Worm (Caenorhabditis elegans) whole organism, early embryonic: ENCODE results near the gene saeg-2.

Experiments used
- B0310.2 ChIP-seq: sonication (generic microtip); optimal IDR thresholded peaks from 2 replicates; lab custom pipeline; 2016; ENCODE audit warnings: mild to moderate bottlenecking, missing genetic modification characterization, missing compliant biosample characterization
- F13C5.2 ChIP-seq: sonication (generic microtip); optimal IDR thresholded peaks from 2 replicates; lab custom pipeline; 2017; ENCODE audit warnings: mild to moderate bottlenecking, missing genetic modification characterization, inconsistent platforms, missing compliant biosample characterization
- aly-1 ChIP-seq: sonication (generic microtip); optimal IDR thresholded peaks from 2 replicates; lab custom pipeline; 2016; ENCODE audit warnings: missing genetic modification characterization, missing compliant biosample characterization
- ama-1 ChIP-seq: fragments of 150-350 bp; optimal IDR thresholded peaks from 2 replicates; lab custom pipeline; 2014
- ceh-13 ChIP-seq: fragments of 200-800 bp; sonication (Bioruptor generic); optimal IDR thresholded peaks from 2 replicates; lab custom pipeline; 2018; ENCODE audit warnings: mild to moderate bottlenecking, missing genetic modification characterization, missing compliant biosample characterization
- ceh-36 ChIP-seq: sonication (generic microtip); optimal IDR thresholded peaks from 2 replicates; lab custom pipeline; 2016; ENCODE audit warnings: missing genetic modification characterization, inconsistent platforms, missing compliant biosample characterization
- ets-7 ChIP-seq: sonication (generic microtip); optimal IDR thresholded peaks from 2 replicates; lab custom pipeline; 2016; ENCODE audit warnings: missing genotype, missing genetic modification characterization, missing compliant biosample characterization
- flt-1 ChIP-seq: fragments of 200-800 bp; sonication (Bioruptor generic); IDR thresholded peaks from 2 replicates; pipeline ENCODE4 v1.3.6; 2022; ENCODE audit warnings: missing genetic modification characterization, missing compliant biosample characterization
- hmbx-1 ChIP-seq: sonication (generic microtip); optimal IDR thresholded peaks from 2 replicates; lab custom pipeline; 2016; ENCODE audit warnings: mild to moderate bottlenecking, missing genetic modification characterization, missing compliant biosample characterization
- hmg-4 ChIP-seq: fragments of 200-800 bp; sonication (Bioruptor generic); optimal IDR thresholded peaks from 2 replicates; lab custom pipeline; 2018; ENCODE audit warnings: mild to moderate bottlenecking, missing genetic modification characterization, missing compliant biosample characterization
- hnd-1 ChIP-seq: sonication (generic microtip); optimal IDR thresholded peaks from 2 replicates; lab custom pipeline; 2016; ENCODE audit warnings: missing genetic modification characterization, missing compliant biosample characterization
- pes-1 ChIP-seq: fragments of 200-800 bp; sonication (Bioruptor generic); IDR thresholded peaks from 2 replicates; pipeline ENCODE4 v1.3.6; 2022; ENCODE audit warnings: missing genetic modification reagents, missing genetic modification characterization, missing compliant biosample characterization
- scrt-1 ChIP-seq: fragments of 200-800 bp; sonication (Bioruptor generic); IDR thresholded peaks from 2 replicates; pipeline ENCODE4 v1.3.6; 2022; ENCODE audit warnings: missing genetic modification characterization, missing compliant biosample characterization
- sea-1 ChIP-seq: fragments of 200-800 bp; sonication (Bioruptor generic); conservative IDR thresholded peaks from 2 replicates; pipeline ENCODE4 v1.3.6; 2022; ENCODE audit warnings: missing genetic modification characterization, missing compliant biosample characterization
- tbx-11 ChIP-seq: fragments of 200-800 bp; sonication (Bioruptor generic); IDR thresholded peaks from 2 replicates; pipeline ENCODE4 v1.3.6; 2022; ENCODE audit warnings: missing genetic modification characterization, missing compliant biosample characterization
- tbx-37 ChIP-seq: fragments of 200-800 bp; sonication (Bioruptor generic); conservative IDR thresholded peaks from 2 replicates; pipeline ENCODE4 v1.3.6; 2022; ENCODE audit warnings: missing genetic modification reagents, missing genetic modification characterization, missing compliant biosample characterization
- tra-4 ChIP-seq: sonication (generic microtip); optimal IDR thresholded peaks from 2 replicates; lab custom pipeline; 2017; ENCODE audit warnings: missing genetic modification characterization, missing compliant biosample characterization

saeg-2 gene

ce11 chrIII:9254988-9255387, 14.8 kb downstream of the saeg-2 start:
- TF ChIP-seq ama-1 (lab: Kevin White, UChicago): no peak
- no peak for TF ChIP-seq ceh-13 (GFP tag; lab: Kevin White, UChicago)
- no peak for TF ChIP-seq pes-1
- no peak for TF ChIP-seq aly-1 (tag; lab: Kevin White, UChicago)
- no peak for TF ChIP-seq tbx-11 (GFP tag; lab: Robert Waterston, UW)
- no peak for TF ChIP-seq hmbx-1 (tag; lab: Kevin White, UChicago)
- no peak for TF ChIP-seq ets-7 (tag; lab: Kevin White, UChicago)
- TF ChIP-seq sea-1 (GFP tag; lab: Robert Waterston, UW): no peak
- TF ChIP-seq scrt-1: no peak
- no peak for TF ChIP-seq F13C5.2 (tag; lab: Kevin White, UChicago)
- no peak for TF ChIP-seq tbx-37
- TF ChIP-seq hnd-1: no peak
- no peak for TF ChIP-seq flt-1 (GFP tag; lab: Robert Waterston, UW)
- no peak for TF ChIP-seq tra-4 (tag; lab: Kevin White, UChicago)
- no peak for TF ChIP-seq hmg-4
- no peak for TF ChIP-seq ceh-36 (tag; lab: Kevin White, UChicago)
- no peak for TF ChIP-seq B0310.2 (tag; lab: Kevin White, UChicago)

- TF ChIP-seq ama-1 (lab: Kevin White, UChicago): no peak
- TF ChIP-seq ets-7 (tag; lab: Kevin White, UChicago): no peak
- TF ChIP-seq hmbx-1 (tag; lab: Kevin White, UChicago): no peak
- no peak for TF ChIP-seq tbx-37
- TF ChIP-seq hnd-1: no peak
- no peak for TF ChIP-seq tbx-11 (GFP tag; lab: Robert Waterston, UW)
- no peak for TF ChIP-seq pes-1
- TF ChIP-seq hmg-4: no peak
- TF ChIP-seq F13C5.2 (tag; lab: Kevin White, UChicago): no peak
- no peak for TF ChIP-seq tra-4 (tag; lab: Kevin White, UChicago)
- TF ChIP-seq sea-1 (GFP tag; lab: Robert Waterston, UW): no peak
- no peak for TF ChIP-seq flt-1 (GFP tag; lab: Robert Waterston, UW)
Measured at ce11 chrIII:9255801-9256200, 15.6 kb downstream of the saeg-2 start.

DNA sequence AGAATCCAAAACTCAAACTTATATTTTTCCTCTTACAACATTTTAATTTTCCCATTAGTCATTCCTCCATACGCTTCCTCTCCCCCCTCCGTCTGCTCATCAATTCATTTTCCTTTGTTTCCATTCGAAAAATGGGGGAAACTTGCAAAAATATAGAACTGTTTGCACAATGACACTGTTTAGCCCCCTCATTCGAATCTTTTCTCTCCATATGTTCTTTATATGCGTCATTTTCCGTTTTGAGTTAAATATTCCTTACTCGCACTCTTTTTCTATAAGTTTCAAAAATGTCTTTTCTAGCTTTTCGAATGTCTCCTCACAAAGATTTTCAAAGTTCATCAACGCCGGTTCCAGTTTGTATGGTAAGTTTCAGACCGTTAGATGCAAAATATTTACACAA, 16.8 kb downstream of the saeg-2 start, which contains the start of gene M01A8.1:
M01A8.1 (plus strand) TSS at position 301 of the 400 bp plus-strand sequence.
- TF ChIP-seq flt-1 (GFP tag; lab: Robert Waterston, UW) (no peak), ets-7 (tag; lab: Kevin White, UChicago) (no peak), ceh-13 (GFP tag; lab: Kevin White, UChicago) (no peak), tbx-11 (GFP tag; lab: Robert Waterston, UW) (no peak), ama-1 (lab: Kevin White, UChicago) (no peak), hnd-1 (no peak), ceh-36 (tag; lab: Kevin White, UChicago) (no peak), F13C5.2 (tag; lab: Kevin White, UChicago) (no peak), pes-1 (no peak), tbx-37 (no peak), tra-4 (tag; lab: Kevin White, UChicago) (no peak), scrt-1 (no peak), aly-1 (tag; lab: Kevin White, UChicago) (no peak), hmg-4 (no peak), sea-1 (GFP tag; lab: Robert Waterston, UW) (no peak)

- TF ChIP-seq scrt-1: no peak
- no peak for TF ChIP-seq tra-4 (tag; lab: Kevin White, UChicago)
Measured at ce11 chrIII:9258510-9258909, 18.3 kb downstream of the saeg-2 start.

DNA sequence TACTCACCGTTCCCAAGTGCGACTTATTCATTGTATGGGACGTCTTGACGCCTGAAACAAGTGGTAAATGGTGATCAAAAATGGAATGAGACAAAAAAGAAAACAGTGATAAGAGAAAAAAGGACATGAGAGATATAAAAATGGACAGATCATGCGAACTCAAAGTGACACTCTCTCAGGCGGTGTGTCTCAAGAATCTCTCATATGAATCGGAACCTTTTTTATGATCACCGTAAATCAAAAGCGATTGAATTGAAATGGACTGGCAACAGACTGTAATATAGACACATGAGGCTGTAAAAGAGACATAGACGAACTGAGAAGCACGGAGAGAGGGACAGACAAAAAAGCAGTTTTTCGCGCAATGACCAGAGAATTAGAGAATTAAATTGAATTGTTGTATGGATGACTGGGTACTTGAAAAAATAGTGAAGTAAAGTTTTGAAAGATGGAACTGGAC, 28.9 kb downstream of the saeg-2 start, which contains the start of gene clip-1:
clip-1 (minus strand) TSS at position 51 of the 460 bp plus-strand sequence.
- TF ChIP-seq tbx-11 (GFP tag; lab: Robert Waterston, UW) (no peak), sea-1 (GFP tag; lab: Robert Waterston, UW) (no peak), tbx-37 (no peak), hmbx-1 (tag; lab: Kevin White, UChicago) (no peak), ama-1 (lab: Kevin White, UChicago) (no peak), ets-7 (tag; lab: Kevin White, UChicago) (no peak), hnd-1 (no peak), hmg-4 (no peak), B0310.2 (tag; lab: Kevin White, UChicago) (no peak), ceh-36 (tag; lab: Kevin White, UChicago) (no peak), pes-1 (no peak), ceh-13 (GFP tag; lab: Kevin White, UChicago) (no peak), aly-1 (tag; lab: Kevin White, UChicago) (no peak), flt-1 (GFP tag; lab: Robert Waterston, UW) (no peak)

DNA sequence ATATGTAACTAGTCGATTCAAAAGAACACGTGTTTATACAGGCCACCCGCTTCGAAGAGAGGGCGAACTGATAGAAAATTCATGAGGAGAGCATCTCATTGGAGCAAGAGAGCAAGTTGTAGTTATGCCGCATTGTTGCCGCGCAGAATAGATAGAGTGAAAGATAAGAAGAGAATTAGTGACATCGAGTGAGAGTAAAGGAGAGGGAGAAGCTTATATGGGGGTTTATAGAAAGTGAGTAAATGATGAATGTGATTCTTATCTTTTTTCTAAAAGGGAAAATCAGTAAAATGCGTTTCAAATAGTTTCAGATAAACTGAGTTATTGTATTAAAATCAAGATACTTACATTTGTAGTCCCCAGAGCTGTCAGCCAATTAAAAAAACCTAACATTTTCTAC, 30.0 kb downstream of the saeg-2 start:
- TF ChIP-seq hmg-4 (no peak), F13C5.2 (tag; lab: Kevin White, UChicago) (no peak), ets-7 (tag; lab: Kevin White, UChicago) (no peak), ama-1 (lab: Kevin White, UChicago) (no peak), pes-1 (no peak), ceh-36 (tag; lab: Kevin White, UChicago) (no peak), ceh-13 (GFP tag; lab: Kevin White, UChicago) (no peak), scrt-1 (no peak), aly-1 (tag; lab: Kevin White, UChicago) (no peak), B0310.2 (tag; lab: Kevin White, UChicago) (no peak), hmbx-1 (tag; lab: Kevin White, UChicago) (no peak), tbx-37 (no peak), hnd-1 (no peak), tra-4 (tag; lab: Kevin White, UChicago) (no peak), flt-1 (GFP tag; lab: Robert Waterston, UW) (no peak), sea-1 (GFP tag; lab: Robert Waterston, UW) (no peak)

DNA sequence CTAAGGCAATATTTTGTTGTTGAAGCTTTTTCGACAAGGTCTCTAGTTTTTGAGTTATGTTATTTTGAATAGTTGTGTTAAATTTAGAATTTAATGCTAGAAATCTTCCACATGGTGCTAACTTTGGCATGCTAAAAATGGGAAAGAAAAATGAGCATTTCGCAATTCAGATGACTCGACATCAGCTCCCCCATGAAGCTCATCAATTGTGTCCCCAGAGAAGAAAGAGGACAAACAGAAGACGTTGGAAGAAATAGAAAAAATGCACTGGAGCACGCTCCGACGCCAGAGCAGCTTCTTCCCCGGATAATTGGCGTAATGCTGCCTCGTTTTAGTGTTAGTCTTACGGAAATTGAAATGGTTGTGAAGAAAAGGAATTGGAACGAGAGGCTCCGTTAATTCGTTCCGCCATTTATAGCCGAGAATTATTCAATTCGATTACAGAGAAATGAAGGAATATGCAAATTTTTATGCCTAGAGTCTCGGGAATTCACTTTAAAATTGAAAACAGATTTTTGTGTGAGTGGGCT, 31.3 kb downstream of the saeg-2 start:
- TF ChIP-seq tbx-11 (GFP tag; lab: Robert Waterston, UW) (no peak), ceh-36 (tag; lab: Kevin White, UChicago) (no peak), F13C5.2 (tag; lab: Kevin White, UChicago) (no peak), hmbx-1 (tag; lab: Kevin White, UChicago) (no peak), ama-1 (lab: Kevin White, UChicago) (no peak)
